Worm (Caenorhabditis elegans) whole organism, young adult: ENCODE results near the gene F59C12.3.
A peak's percentile ranks its signal among the peaks of the same experiment; 100 is the strongest.

Experiments used
- F49E8.2 ChIP-seq: sonication (generic microtip); optimal IDR thresholded peaks from 3 replicates; lab custom pipeline; 2017; ENCODE audit warnings: missing genetic modification characterization, mild to moderate bottlenecking, missing compliant biosample characterization, antibody characterized with exemption, moderate library complexity; ENCODE audit not compliant: insufficient read depth
- egl-44 ChIP-seq: fragments of 200-800 bp; sonication (Bioruptor generic); IDR thresholded peaks from 2 replicates; pipeline ENCODE4 v1.3.6; 2022; ENCODE audit warnings: missing genetic modification reagents, missing genetic modification characterization, missing compliant biosample characterization
- lag-1 ChIP-seq: fragments of 200-800 bp; sonication (Bioruptor generic); IDR thresholded peaks from 2 replicates; pipeline ENCODE4 v1.3.6; 2022; ENCODE audit warnings: missing genetic modification reagents, missing genetic modification characterization, missing compliant biosample characterization
- madf-10 ChIP-seq: sonication (generic microtip); optimal IDR thresholded peaks from 2 replicates; lab custom pipeline; 2016; ENCODE audit warnings: mild to moderate bottlenecking, missing genetic modification characterization, missing compliant biosample characterization
- madf-6 ChIP-seq: fragments of 200-800 bp; sonication (Bioruptor generic); IDR thresholded peaks from 2 replicates; pipeline ENCODE4 v1.3.6; 2022; ENCODE audit warnings: missing genetic modification reagents, missing genetic modification characterization, missing compliant biosample characterization
- madf-8 ChIP-seq: fragments of 200-800 bp; sonication (Bioruptor generic); conservative IDR thresholded peaks from 2 replicates; pipeline ENCODE4 v1.3.6; 2022; ENCODE audit warnings: missing genetic modification reagents, missing genetic modification characterization, missing compliant biosample characterization
- nfya-1 ChIP-seq: sonication (generic microtip); optimal IDR thresholded peaks from 2 replicates; lab custom pipeline; 2017; ENCODE audit warnings: antibody characterized with exemption, missing compliant biosample characterization, missing genetic modification characterization, borderline replicate concordance; ENCODE audit not compliant: insufficient read depth
- snpc-4 ChIP-seq, 5 experiments: fragments of 150-350 bp in 1 of 5; sonication (generic microtip) in 4 of 5; optimal IDR thresholded peaks; 2 replicates each; lab custom pipeline; 2014 to 2018; ENCODE audit warnings: missing genetic modification characterization in 5 of 5, missing biosample characterization in 3 of 5, antibody characterized with exemption in 2 of 5, mild to moderate bottlenecking in 2 of 5, missing compliant biosample characterization in 2 of 5, missing genotype in 2 of 5, moderate library complexity in 2 of 5, missing genetic modification reagents in 1 of 5
- ztf-26 ChIP-seq: sonication (generic microtip); optimal IDR thresholded peaks from 2 replicates; lab custom pipeline; 2017; ENCODE audit warnings: missing genetic modification characterization, missing compliant biosample characterization

ce11 chrX:16629168-16629567 lies 19.8 kb upstream of the F59C12.3 start:
- TF ChIP-seq madf-6 (GFP tag; lab: Robert Waterston, UW) = no peak
- TF ChIP-seq egl-44 = no peak
- peak; percentile 28 for TF ChIP-seq snpc-4 (GFP tag; optimal IDR thresholded peaks at IDR 0.05; lab: Kevin White, UChicago)
- peak in 2 of 4 experiments; percentile 84 to 86 for TF ChIP-seq snpc-4 (tag; optimal IDR thresholded peaks at IDR 0.05; lab: Kevin White, UChicago)
- TF ChIP-seq lag-1 (GFP tag; lab: Robert Waterston, UW) = no peak
- no peak for TF ChIP-seq madf-10
- no peak for TF ChIP-seq F49E8.2 (tag; lab: Kevin White, UChicago)
- TF ChIP-seq nfya-1 (tag; lab: Kevin White, UChicago) = no peak
- no peak for TF ChIP-seq madf-8 (GFP tag; lab: Robert Waterston, UW)
- TF ChIP-seq ztf-26 (tag; lab: Kevin White, UChicago) = no peak
